Fruit fly (Drosophila melanogaster) whole organism, pupa: ENCODE results near the gene nAChRalpha7.

ENCODE experiments used
- CG10348 ChIP-seq: fragments of 200-800 bp; sonication (Bioruptor generic); IDR thresholded peaks from 2 replicates; pipeline ENCODE4 v1.3.6; 2022; ENCODE audit warnings: missing biosample characterization, missing genetic modification characterization
- CG12605 ChIP-seq: fragments of 200-800 bp; sonication (Bioruptor generic); IDR thresholded peaks from 2 replicates; pipeline ENCODE4 v1.3.6; 2022; ENCODE audit warnings: missing biosample characterization, missing genetic modification characterization
- CG13204 ChIP-seq: fragments of 200-800 bp; sonication (Bioruptor generic); optimal IDR thresholded peaks from 2 replicates; lab custom pipeline; 2018; ENCODE audit warnings: missing biosample characterization, mild to moderate bottlenecking, missing genetic modification characterization, moderate library complexity
- CG17806 ChIP-seq: fragments of 200-800 bp; sonication (Bioruptor generic); optimal IDR thresholded peaks from 2 replicates; lab custom pipeline; 2018; ENCODE audit warnings: missing biosample characterization, mild to moderate bottlenecking, missing genetic modification characterization, moderate library complexity
- CG32121 ChIP-seq: fragments of 200-800 bp; sonication (Bioruptor generic); IDR thresholded peaks from 2 replicates; pipeline ENCODE4 v1.3.6; 2022; ENCODE audit warnings: missing biosample characterization, missing genetic modification characterization
- CG4496 ChIP-seq: fragments of 200-800 bp; sonication (Bioruptor generic); IDR thresholded peaks from 3 replicates; pipeline ENCODE4 v1.3.6; 2022; ENCODE audit warnings: missing biosample characterization, missing genetic modification characterization
- CG8301 ChIP-seq: fragments of 200-800 bp; sonication (Bioruptor generic); optimal IDR thresholded peaks from 2 replicates; lab custom pipeline; 2018; ENCODE audit warnings: missing biosample characterization, mild to moderate bottlenecking, missing genetic modification characterization
- CG9948 ChIP-seq: fragments of 200-800 bp; sonication (Bioruptor generic); optimal IDR thresholded peaks from 2 replicates; lab custom pipeline; 2018; ENCODE audit warnings: missing biosample characterization, mild to moderate bottlenecking, missing genetic modification characterization, moderate library complexity
- D1 ChIP-seq: fragments of 200-800 bp; sonication (Bioruptor generic); optimal IDR thresholded peaks from 2 replicates; lab custom pipeline; 2018; ENCODE audit warnings: missing biosample characterization, mild to moderate bottlenecking, missing genetic modification characterization, moderate library complexity
- EcR ChIP-seq: fragments of 200-800 bp; sonication (Bioruptor generic); optimal IDR thresholded peaks from 3 replicates; lab custom pipeline; 2019; ENCODE audit warnings: missing biosample characterization, missing genetic modification characterization, mild to moderate bottlenecking, moderate library complexity, missing genetic modification reagents
- Ets98B ChIP-seq: fragments of 200-800 bp; sonication (Bioruptor generic); IDR thresholded peaks from 2 replicates; pipeline ENCODE4 v1.3.6; 2022; ENCODE audit warnings: missing biosample characterization, missing genetic modification characterization
- Pif1B ChIP-seq: fragments of 200-800 bp; sonication (Bioruptor generic); optimal IDR thresholded peaks from 3 replicates; lab custom pipeline; 2016; ENCODE audit warnings: missing biosample characterization, missing genetic modification characterization
- Snoo ChIP-seq: fragments of 200-800 bp; sonication (Bioruptor generic); optimal IDR thresholded peaks from 3 replicates; lab custom pipeline; 2017; ENCODE audit warnings: missing biosample characterization, mild to moderate bottlenecking, missing genetic modification characterization, inconsistent platforms
- rn ChIP-seq: fragments of 200-800 bp; sonication (Bioruptor generic); IDR thresholded peaks from 2 replicates; pipeline ENCODE4 v1.3.6; 2022; ENCODE audit warnings: missing biosample characterization, missing genetic modification characterization

dm6 chrX:19285441-19285840, 62.8 kb downstream of the nAChRalpha7 start:
- TF ChIP-seq Pif1B = no peak
- no peak for TF ChIP-seq Ets98B (GFP tag; lab: Robert Waterston, UW)
- no peak for TF ChIP-seq CG17806 (tag; lab: Kevin White, UChicago)
- TF ChIP-seq CG12605 (GFP tag; lab: Robert Waterston, UW) = no peak
- TF ChIP-seq CG32121 (GFP tag; lab: Robert Waterston, UW) = no peak
- TF ChIP-seq D1 = no peak
- TF ChIP-seq EcR (GFP tag; lab: Kevin White, UChicago) = peak; percentile 35
- TF ChIP-seq CG4496 (GFP tag; lab: Robert Waterston, UW) = no peak
- TF ChIP-seq CG9948 = no peak
- TF ChIP-seq CG13204 (GFP tag; lab: Kevin White, UChicago) = no peak
- TF ChIP-seq rn = no peak
- no peak for TF ChIP-seq Snoo
- no peak for TF ChIP-seq CG10348 (GFP tag; lab: Robert Waterston, UW)
- no peak for TF ChIP-seq CG8301 (tag; lab: Kevin White, UChicago)
